Worm (Caenorhabditis elegans) whole organism, early embryonic: ENCODE data around the gene C24A3.4.

Experiments used
- B0310.2 ChIP-seq: sonication (generic microtip); optimal IDR thresholded peaks from 2 replicates; lab custom pipeline; 2016; ENCODE audit warnings: mild to moderate bottlenecking, missing genetic modification characterization, missing compliant biosample characterization
- F13C5.2 ChIP-seq: sonication (generic microtip); optimal IDR thresholded peaks from 2 replicates; lab custom pipeline; 2017; ENCODE audit warnings: mild to moderate bottlenecking, missing genetic modification characterization, inconsistent platforms, missing compliant biosample characterization
- aly-1 ChIP-seq: sonication (generic microtip); optimal IDR thresholded peaks from 2 replicates; lab custom pipeline; 2016; ENCODE audit warnings: missing genetic modification characterization, missing compliant biosample characterization
- ama-1 ChIP-seq: fragments of 150-350 bp; optimal IDR thresholded peaks from 2 replicates; lab custom pipeline; 2014
- ceh-36 ChIP-seq: sonication (generic microtip); optimal IDR thresholded peaks from 2 replicates; lab custom pipeline; 2016; ENCODE audit warnings: missing genetic modification characterization, inconsistent platforms, missing compliant biosample characterization
- ets-7 ChIP-seq: sonication (generic microtip); optimal IDR thresholded peaks from 2 replicates; lab custom pipeline; 2016; ENCODE audit warnings: missing genotype, missing genetic modification characterization, missing compliant biosample characterization
- flt-1 ChIP-seq: fragments of 200-800 bp; sonication (Bioruptor generic); IDR thresholded peaks from 2 replicates; pipeline ENCODE4 v1.3.6; 2022; ENCODE audit warnings: missing genetic modification characterization, missing compliant biosample characterization
- pes-1 ChIP-seq: fragments of 200-800 bp; sonication (Bioruptor generic); IDR thresholded peaks from 2 replicates; pipeline ENCODE4 v1.3.6; 2022; ENCODE audit warnings: missing genetic modification reagents, missing genetic modification characterization, missing compliant biosample characterization
- scrt-1 ChIP-seq: fragments of 200-800 bp; sonication (Bioruptor generic); IDR thresholded peaks from 2 replicates; pipeline ENCODE4 v1.3.6; 2022; ENCODE audit warnings: missing genetic modification characterization, missing compliant biosample characterization
- sea-1 ChIP-seq: fragments of 200-800 bp; sonication (Bioruptor generic); conservative IDR thresholded peaks from 2 replicates; pipeline ENCODE4 v1.3.6; 2022; ENCODE audit warnings: missing genetic modification characterization, missing compliant biosample characterization
- tra-4 ChIP-seq: sonication (generic microtip); optimal IDR thresholded peaks from 2 replicates; lab custom pipeline; 2017; ENCODE audit warnings: missing genetic modification characterization, missing compliant biosample characterization

- TF ChIP-seq flt-1 (GFP tag; lab: Robert Waterston, UW) (no peak), B0310.2 (tag; lab: Kevin White, UChicago) (no peak), ama-1 (lab: Kevin White, UChicago) (no peak), ets-7 (tag; lab: Kevin White, UChicago) (no peak), aly-1 (no peak), tra-4 (tag; lab: Kevin White, UChicago) (no peak), pes-1 (GFP tag; lab: Robert Waterston, UW) (no peak), sea-1 (GFP tag; lab: Robert Waterston, UW) (no peak), ceh-36 (tag; lab: Kevin White, UChicago) (no peak), scrt-1 (GFP tag; lab: Robert Waterston, UW) (no peak), F13C5.2 (tag; lab: Kevin White, UChicago) (no peak)
Measured at ce11 chrX:8980676-8981075, 11.5 kb upstream of the C24A3.4 start, which contains the start of gene nmur-1.
